Worm (Caenorhabditis elegans): Measurements from ENCODE around the gene grl-10.
A peak's percentile ranks its signal among the peaks of the same experiment; 100 is the strongest.

Gene grl-10

DNA sequence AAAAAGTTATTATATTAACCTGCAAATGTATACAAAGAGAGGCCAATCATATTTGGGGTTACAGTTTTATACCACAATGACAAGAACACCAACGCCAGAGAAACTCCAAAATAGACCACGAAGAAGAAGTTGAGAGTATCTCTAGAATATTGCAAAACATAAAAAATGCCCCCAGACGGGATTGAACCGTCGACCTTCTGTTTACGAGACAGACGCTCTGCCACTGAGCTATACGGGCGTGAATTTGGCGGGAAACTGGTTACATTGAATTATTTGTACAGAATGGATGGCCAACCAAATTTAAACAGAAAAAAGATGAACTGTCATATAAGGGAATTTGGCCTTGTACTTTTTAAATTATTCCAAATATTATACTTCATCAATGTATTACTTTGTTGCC lies 43.9 kb upstream of the grl-10 start (continued):
- TF ChIP-seq mes-2 (tag; optimal IDR thresholded peaks at IDR 0.05; ENCODE audit: poor library complexity, severe bottlenecking) (peak; percentile 67), T20F7.1 (GFP tag; optimal IDR thresholded peaks at IDR 0.05) (peak; percentile 6), ceh-62 (tag; optimal IDR thresholded peaks at IDR 0.05) (no peak), fos-1 (tag; optimal IDR thresholded peaks at IDR 0.05) (no peak), hif-1 (tag; optimal IDR thresholded peaks at IDR 0.05) (peak in 1 of 2 experiments; percentile 19), Y105C5A.15 (GFP tag; IDR thresholded peaks at IDR 0.05) (no peak), zip-2 (tag; optimal IDR thresholded peaks at IDR 0.05) (no peak), skn-1 (tag; optimal IDR thresholded peaks at IDR 0.05) (no peak), nhr-10 (tag; optimal IDR thresholded peaks at IDR 0.05) (no peak), tag-97 (GFP tag; IDR thresholded peaks at IDR 0.05) (no peak), nhr-42 (GFP tag; IDR thresholded peaks at IDR 0.05) (no peak), T26A8.4 (GFP tag; IDR thresholded peaks at IDR 0.05) (peak; percentile 77), spr-1 (tag; optimal IDR thresholded peaks at IDR 0.05) (no peak), F10B5.3 (tag; optimal IDR thresholded peaks at IDR 0.05) (no peak), lsy-2 (tag; optimal IDR thresholded peaks at IDR 0.05) (peak in 1 of 2 experiments; percentile 68), F26F4.8 (GFP tag; conservative IDR thresholded peaks at IDR 0.05) (0 out of 2 replicates have a peak, but pooled peaks have one; percentile 24), mxl-3 (GFP tag; optimal IDR thresholded peaks at IDR 0.05) (no peak), F37D6.2 (tag; optimal IDR thresholded peaks at IDR 0.05) (no peak), set-16 (GFP tag; IDR thresholded peaks at IDR 0.05) (no peak), D1046.2 (GFP tag; IDR thresholded peaks at IDR 0.05) (no peak), ceh-82 (tag; optimal IDR thresholded peaks at IDR 0.05) (no peak), ces-1 (GFP tag; optimal IDR thresholded peaks at IDR 0.05) (no peak), R02D3.7 (tag; optimal IDR thresholded peaks at IDR 0.05) (no peak), lin-15B (tag; optimal IDR thresholded peaks at IDR 0.05) (no peak), zfp-3 (GFP tag; conservative IDR thresholded peaks at IDR 0.05) (no peak), F44E2.7 (GFP tag; IDR thresholded peaks at IDR 0.05) (no peak), daf-12 (tag; optimal IDR thresholded peaks at IDR 0.05) (no peak)

DNA sequence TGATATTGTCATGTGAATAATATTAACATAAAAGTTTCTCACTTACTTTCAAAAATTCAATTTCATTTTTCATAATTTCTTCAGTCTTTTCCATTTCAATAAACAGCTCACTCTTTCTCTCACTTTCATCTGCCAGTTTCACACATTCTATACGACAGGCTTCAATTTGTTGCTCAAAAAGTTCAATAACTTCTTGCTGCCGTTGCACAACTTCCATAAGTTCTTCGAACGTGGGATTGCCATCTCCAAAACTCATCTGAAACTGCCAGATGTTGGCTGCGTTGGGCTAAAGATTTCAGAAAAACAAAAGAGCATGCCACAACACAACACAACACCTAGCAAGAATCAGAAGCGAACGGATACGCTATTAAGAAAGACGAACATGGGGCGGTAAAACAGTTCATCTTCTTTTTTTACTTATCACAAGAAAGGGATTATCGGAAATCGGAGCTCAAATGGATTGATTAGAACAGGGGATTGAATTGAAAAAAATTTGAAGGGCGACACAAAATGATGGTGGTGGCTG lies 41.0 kb upstream of the grl-10 start:
- TF ChIP-seq nhr-48 (tag; optimal IDR thresholded peaks at IDR 0.05), result peak; percentile 13
- TF ChIP-seq snpc-4 (tag; optimal IDR thresholded peaks at IDR 0.05), result no peak
- 0 out of 2 replicates have a peak, but pooled peaks have one; percentile 9 for TF ChIP-seq zip-11 (GFP tag; IDR thresholded peaks at IDR 0.05)
- peak; percentile 46 for TF ChIP-seq ama-1 (optimal IDR thresholded peaks at IDR 0.05)
- TF ChIP-seq F10B5.3 (tag; optimal IDR thresholded peaks at IDR 0.05), result no peak
- peak; percentile 1 for TF ChIP-seq Y5F2A.4 (GFP tag; optimal IDR thresholded peaks at IDR 0.05)
- TF ChIP-seq egl-43 (GFP tag; IDR thresholded peaks at IDR 0.05), result 0 out of 2 replicates have a peak, but pooled peaks have one; percentile 24
- no peak for TF ChIP-seq ZK546.5 (tag; optimal IDR thresholded peaks at IDR 0.05)
- TF ChIP-seq dmd-8 (GFP tag; IDR thresholded peaks at IDR 0.05), result no peak
- TF ChIP-seq lsy-2 (tag; optimal IDR thresholded peaks at IDR 0.05), result peak in 1 of 2 experiments; percentile 32
- 0 out of 2 replicates have a peak, but pooled peaks have one; percentile 26 for TF ChIP-seq lim-7 (GFP tag; IDR thresholded peaks at IDR 0.05)
- TF ChIP-seq aha-1 (tag), result peak; percentile 83
- peak; percentile 26 for TF ChIP-seq mep-1 (tag; optimal IDR thresholded peaks at IDR 0.05)
- TF ChIP-seq madf-5 (GFP tag; IDR thresholded peaks at IDR 0.05), result no peak
- no peak for TF ChIP-seq nhr-76 (tag; optimal IDR thresholded peaks at IDR 0.05)
- TF ChIP-seq egl-27 (tag; optimal IDR thresholded peaks at IDR 0.05), result no peak
- TF ChIP-seq lin-1 (GFP tag; IDR thresholded peaks at IDR 0.05), result no peak
